Fruit fly (Drosophila melanogaster): ENCODE measurements around the gene Scgbeta.

- no peak for TF ChIP-seq insv (optimal IDR thresholded peaks at IDR 0.05)
- no peak for TF ChIP-seq Sin3A (optimal IDR thresholded peaks at IDR 0.05)
- no peak for TF ChIP-seq ttk (optimal IDR thresholded peaks at IDR 0.05)
- no peak for TF ChIP-seq Myc (optimal IDR thresholded peaks at IDR 0.05)
- no peak for TF ChIP-seq h (optimal IDR thresholded peaks at IDR 0.05)
These were observed 8.8 kb upstream of the Scgbeta start, which contains the start of gene Prosalpha2 for dm6 chr3R:12431030-12431489.

Data from Kc167 (cell line).